Worm (Caenorhabditis elegans) whole organism, early embryonic: Measurements from ENCODE around the gene F26F2.4.

Source experiments
- B0310.2 ChIP-seq: sonication (generic microtip); optimal IDR thresholded peaks from 2 replicates; lab custom pipeline; 2016; ENCODE audit warnings: mild to moderate bottlenecking, missing genetic modification characterization, missing compliant biosample characterization
- aly-1 ChIP-seq: sonication (generic microtip); optimal IDR thresholded peaks from 2 replicates; lab custom pipeline; 2016; ENCODE audit warnings: missing genetic modification characterization, missing compliant biosample characterization
- ama-1 ChIP-seq: fragments of 150-350 bp; optimal IDR thresholded peaks from 2 replicates; lab custom pipeline; 2014
- ets-7 ChIP-seq: sonication (generic microtip); optimal IDR thresholded peaks from 2 replicates; lab custom pipeline; 2016; ENCODE audit warnings: missing genotype, missing genetic modification characterization, missing compliant biosample characterization
- hmbx-1 ChIP-seq: sonication (generic microtip); optimal IDR thresholded peaks from 2 replicates; lab custom pipeline; 2016; ENCODE audit warnings: mild to moderate bottlenecking, missing genetic modification characterization, missing compliant biosample characterization
- hnd-1 ChIP-seq: sonication (generic microtip); optimal IDR thresholded peaks from 2 replicates; lab custom pipeline; 2016; ENCODE audit warnings: missing genetic modification characterization, missing compliant biosample characterization
- pes-1 ChIP-seq: fragments of 200-800 bp; sonication (Bioruptor generic); IDR thresholded peaks from 2 replicates; pipeline ENCODE4 v1.3.6; 2022; ENCODE audit warnings: missing genetic modification reagents, missing genetic modification characterization, missing compliant biosample characterization
- scrt-1 ChIP-seq: fragments of 200-800 bp; sonication (Bioruptor generic); IDR thresholded peaks from 2 replicates; pipeline ENCODE4 v1.3.6; 2022; ENCODE audit warnings: missing genetic modification characterization, missing compliant biosample characterization
- sea-1 ChIP-seq: fragments of 200-800 bp; sonication (Bioruptor generic); conservative IDR thresholded peaks from 2 replicates; pipeline ENCODE4 v1.3.6; 2022; ENCODE audit warnings: missing genetic modification characterization, missing compliant biosample characterization
- tbx-37 ChIP-seq: fragments of 200-800 bp; sonication (Bioruptor generic); conservative IDR thresholded peaks from 2 replicates; pipeline ENCODE4 v1.3.6; 2022; ENCODE audit warnings: missing genetic modification reagents, missing genetic modification characterization, missing compliant biosample characterization
- tra-4 ChIP-seq: sonication (generic microtip); optimal IDR thresholded peaks from 2 replicates; lab custom pipeline; 2017; ENCODE audit warnings: missing genetic modification characterization, missing compliant biosample characterization

DNA sequence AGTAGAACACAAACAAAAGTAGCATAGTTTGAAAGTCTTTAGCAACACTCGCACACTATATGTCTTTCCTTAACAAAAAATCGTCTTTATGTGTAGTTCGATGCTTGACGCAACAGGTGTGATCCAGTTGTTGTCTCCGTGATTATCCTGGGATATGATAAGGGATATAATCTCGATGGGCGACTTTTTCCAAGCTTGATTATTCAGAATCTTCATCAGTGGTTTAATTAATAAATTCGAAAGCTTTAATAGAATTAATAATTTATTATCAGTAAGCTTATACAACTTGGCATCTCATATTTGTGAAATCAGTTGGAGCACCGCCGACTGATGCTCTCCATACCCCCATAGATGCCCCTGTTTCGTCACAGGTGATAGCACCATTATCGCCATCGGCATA, 49.5 kb downstream of the F26F2.4 start, which contains the start of gene F46B3.7:
- TF ChIP-seq B0310.2 (tag; lab: Kevin White, UChicago): no peak
- no peak for TF ChIP-seq ama-1 (lab: Kevin White, UChicago)
- TF ChIP-seq ets-7 (tag; lab: Kevin White, UChicago): no peak
- TF ChIP-seq sea-1 (GFP tag; lab: Robert Waterston, UW): no peak
- TF ChIP-seq tra-4 (tag; lab: Kevin White, UChicago): no peak
- TF ChIP-seq aly-1: no peak
- no peak for TF ChIP-seq tbx-37 (GFP tag; lab: Robert Waterston, UW)
- no peak for TF ChIP-seq hmbx-1 (tag; lab: Kevin White, UChicago)
- no peak for TF ChIP-seq hnd-1
- no peak for TF ChIP-seq pes-1 (GFP tag; lab: Robert Waterston, UW)
- no peak for TF ChIP-seq scrt-1 (GFP tag; lab: Robert Waterston, UW)
